Fruit fly (Drosophila melanogaster): ENCODE measurements around the gene Prp39.

- TF ChIP-seq Myc (optimal IDR thresholded peaks at IDR 0.05): no peak
- TF ChIP-seq psq (optimal IDR thresholded peaks at IDR 0.05): no peak
- no peak for TF ChIP-seq h (optimal IDR thresholded peaks at IDR 0.05)
These were observed 19.8 kb downstream of the Prp39 start, which contains the start of gene WASp for dm6 chr3R:28831626-28832267.
